Fruit fly (Drosophila melanogaster): ENCODE data around the gene CG33111.
A peak's percentile ranks its signal among the peaks of the same experiment; 100 is the strongest.

Gene CG33111

dm6 chr3R:23763622-23764273 lies 55.3 kb downstream of the CG33111 start, which contains the start of gene Lsd-1:
Gene Lsd-1 (plus strand): TSS chr3R:23763857.
- TF ChIP-seq rgr (GFP tag; optimal IDR thresholded peaks at IDR 0.05) (peak; percentile 37), GATAd (GFP tag; optimal IDR thresholded peaks at IDR 0.05) (no peak), CG32264 (GFP tag; optimal IDR thresholded peaks at IDR 0.05) (no peak), usp (GFP tag; optimal IDR thresholded peaks at IDR 0.05) (no peak), Rel (GFP tag; optimal IDR thresholded peaks at IDR 0.05) (peak; percentile 23), Rel (tag; optimal IDR thresholded peaks at IDR 0.05) (peak; percentile 85), dsf (GFP tag; optimal IDR thresholded peaks at IDR 0.05; ENCODE audit: borderline replicate concordance) (no peak), Jra (GFP tag; optimal IDR thresholded peaks at IDR 0.05) (no peak), sage (GFP tag; optimal IDR thresholded peaks at IDR 0.05) (no peak), Hr78 (GFP tag; optimal IDR thresholded peaks at IDR 0.05) (no peak), brk (GFP tag; optimal IDR thresholded peaks at IDR 0.05) (no peak), Hr83 (GFP tag; optimal IDR thresholded peaks at IDR 0.05; ENCODE audit: poor library complexity, severe bottlenecking) (no peak), CrebA (GFP tag; optimal IDR thresholded peaks at IDR 0.05; ENCODE audit: borderline replicate concordance) (no peak), Sp1 (GFP tag; optimal IDR thresholded peaks at IDR 0.05) (peak; percentile 76), sv (GFP tag; optimal IDR thresholded peaks at IDR 0.05) (no peak), Dif (GFP tag; optimal IDR thresholded peaks at IDR 0.05; ENCODE audit: partially characterized antibody) (no peak), foxo (GFP tag; optimal IDR thresholded peaks at IDR 0.05) (peak in 1 of 2 experiments; percentile 11), Vsx2 (GFP tag; optimal IDR thresholded peaks at IDR 0.05; ENCODE audit: partially characterized antibody) (no peak), HLH106 (tag; optimal IDR thresholded peaks at IDR 0.05) (peak; percentile 62), h (GFP tag; optimal IDR thresholded peaks at IDR 0.05) (peak; percentile 31), Hnf4 (GFP tag; optimal IDR thresholded peaks at IDR 0.05) (peak; percentile 30), tai (GFP tag; optimal IDR thresholded peaks at IDR 0.05) (no peak), Mio (GFP tag; optimal IDR thresholded peaks at IDR 0.05) (no peak), psq (GFP tag; optimal IDR thresholded peaks at IDR 0.05) (no peak), pan (optimal IDR thresholded peaks at IDR 0.05) (no peak), lola (GFP tag; optimal IDR thresholded peaks at IDR 0.05) (no peak), ey (GFP tag; optimal IDR thresholded peaks at IDR 0.05) (no peak), N (GFP tag; optimal IDR thresholded peaks at IDR 0.05) (no peak)

- no peak for TF ChIP-seq ey (GFP tag; optimal IDR thresholded peaks at IDR 0.05)
- peak; percentile 39 for TF ChIP-seq Myc (optimal IDR thresholded peaks at IDR 0.05)
- no peak for TF ChIP-seq h (GFP tag; optimal IDR thresholded peaks at IDR 0.05)
- TF ChIP-seq dsf (GFP tag; optimal IDR thresholded peaks at IDR 0.05; ENCODE audit: borderline replicate concordance): no peak
- TF ChIP-seq CrebA (GFP tag; optimal IDR thresholded peaks at IDR 0.05; ENCODE audit: borderline replicate concordance): no peak
- no peak for TF ChIP-seq Dfd (GFP tag; optimal IDR thresholded peaks at IDR 0.05)
- TF ChIP-seq HLH106 (tag; optimal IDR thresholded peaks at IDR 0.05): no peak
- no peak for TF ChIP-seq Mio (GFP tag; optimal IDR thresholded peaks at IDR 0.05)
- TF ChIP-seq usp (GFP tag; optimal IDR thresholded peaks at IDR 0.05): no peak
- no peak for TF ChIP-seq GATAd (GFP tag; optimal IDR thresholded peaks at IDR 0.05)
- no peak for TF ChIP-seq brk (GFP tag; optimal IDR thresholded peaks at IDR 0.05)
- TF ChIP-seq br (GFP tag; optimal IDR thresholded peaks at IDR 0.05): peak; percentile 0
- TF ChIP-seq Hnf4 (GFP tag; optimal IDR thresholded peaks at IDR 0.05): peak; percentile 46
- no peak for TF ChIP-seq dl (GFP tag; optimal IDR thresholded peaks at IDR 0.05; ENCODE audit: insufficient read depth in 1 of 2, partially characterized antibody in 2 of 2)
- no peak for TF ChIP-seq OdsH (GFP tag; optimal IDR thresholded peaks at IDR 0.05)
- TF ChIP-seq sv (GFP tag; optimal IDR thresholded peaks at IDR 0.05): peak; percentile 26
- TF ChIP-seq psq (GFP tag; optimal IDR thresholded peaks at IDR 0.05): peak; percentile 28
- TF ChIP-seq jim (GFP tag; optimal IDR thresholded peaks at IDR 0.05): no peak
- TF ChIP-seq CG32264 (GFP tag; optimal IDR thresholded peaks at IDR 0.05): no peak
- TF ChIP-seq tai (GFP tag; optimal IDR thresholded peaks at IDR 0.05): no peak
- TF ChIP-seq CG9705 (GFP tag; optimal IDR thresholded peaks at IDR 0.05): no peak
- TF ChIP-seq Abd-B (GFP tag; optimal IDR thresholded peaks at IDR 0.05): no peak
- TF ChIP-seq Jra (GFP tag; optimal IDR thresholded peaks at IDR 0.05): no peak
- no peak for TF ChIP-seq Sp1 (GFP tag; optimal IDR thresholded peaks at IDR 0.05)
- no peak for TF ChIP-seq woc (GFP tag; optimal IDR thresholded peaks at IDR 0.05)
- TF ChIP-seq pan (optimal IDR thresholded peaks at IDR 0.05): no peak
- TF ChIP-seq Dif (GFP tag; optimal IDR thresholded peaks at IDR 0.05; ENCODE audit: partially characterized antibody): no peak
- no peak for TF ChIP-seq dmrt93B (GFP tag; optimal IDR thresholded peaks at IDR 0.05)
- no peak for TF ChIP-seq sage (GFP tag; optimal IDR thresholded peaks at IDR 0.05)
- no peak for TF ChIP-seq Vsx2 (GFP tag; optimal IDR thresholded peaks at IDR 0.05; ENCODE audit: partially characterized antibody)
- TF ChIP-seq lola (GFP tag; optimal IDR thresholded peaks at IDR 0.05): no peak
- TF ChIP-seq N (GFP tag; optimal IDR thresholded peaks at IDR 0.05): no peak
- TF ChIP-seq foxo (GFP tag; optimal IDR thresholded peaks at IDR 0.05): no peak
- TF ChIP-seq Hr83 (GFP tag; optimal IDR thresholded peaks at IDR 0.05; ENCODE audit: poor library complexity, severe bottlenecking): peak; percentile 20
- TF ChIP-seq Hr78 (GFP tag; optimal IDR thresholded peaks at IDR 0.05): no peak
- no peak for TF ChIP-seq Rel (GFP tag; optimal IDR thresholded peaks at IDR 0.05)
- TF ChIP-seq Rel (tag; optimal IDR thresholded peaks at IDR 0.05): no peak
- TF ChIP-seq rgr (GFP tag; optimal IDR thresholded peaks at IDR 0.05): no peak
- TF ChIP-seq fru (GFP tag; optimal IDR thresholded peaks at IDR 0.05): no peak
These were observed 56.0 kb downstream of the CG33111 start, which contains the start of gene udt for dm6 chr3R:23763015-23763414. Gene udt (minus strand): TSS chr3R:23763263.

All from whole organism, wandering third instar larva.